Fruit fly (Drosophila melanogaster) whole organism, embryonic: ENCODE measurements around the gene Pmm2.

Source experiments
- Asciz ChIP-seq: fragments of 200-800 bp; sonication (Bioruptor generic); optimal IDR thresholded peaks from 2 replicates; lab custom pipeline; 2017; ENCODE audit warnings: missing biosample characterization, mild to moderate bottlenecking, missing genetic modification characterization, missing genetic modification reagents
- CG10267 ChIP-seq: fragments of 200-800 bp; sonication (Bioruptor generic); optimal IDR thresholded peaks from 2 replicates; lab custom pipeline; 2018; ENCODE audit warnings: missing biosample characterization, mild to moderate bottlenecking, missing genetic modification characterization, moderate library complexity
- CG12299 ChIP-seq: fragments of 200-800 bp; sonication (Bioruptor generic); optimal IDR thresholded peaks from 2 replicates; lab custom pipeline; 2018; ENCODE audit warnings: missing biosample characterization, mild to moderate bottlenecking, missing genetic modification characterization
- CG12769 ChIP-seq: fragments of 200-800 bp; sonication (Bioruptor generic); optimal IDR thresholded peaks from 2 replicates; lab custom pipeline; 2019; ENCODE audit warnings: missing biosample characterization, mild to moderate bottlenecking, missing genetic modification characterization, moderate library complexity
- CG12942 ChIP-seq: fragments of 200-800 bp; sonication (Bioruptor generic); optimal IDR thresholded peaks from 3 replicates; lab custom pipeline; 2016; ENCODE audit warnings: missing biosample characterization, missing genetic modification characterization
- CG13296 ChIP-seq: fragments of 200-800 bp; sonication (Bioruptor generic); optimal IDR thresholded peaks from 3 replicates; lab custom pipeline; 2018; ENCODE audit warnings: missing biosample characterization, mild to moderate bottlenecking, missing genetic modification characterization
- CG14710 ChIP-seq: fragments of 200-800 bp; sonication (Bioruptor generic); optimal IDR thresholded peaks from 3 replicates; lab custom pipeline; 2019; ENCODE audit warnings: missing biosample characterization, mild to moderate bottlenecking, missing genetic modification characterization, moderate library complexity
- CG15269 ChIP-seq: fragments of 200-800 bp; sonication (Bioruptor generic); optimal IDR thresholded peaks from 2 replicates; lab custom pipeline; 2018; ENCODE audit warnings: missing biosample characterization, mild to moderate bottlenecking, missing genetic modification characterization, moderate library complexity
- CG16815 ChIP-seq: fragments of 200-800 bp; sonication (Bioruptor generic); optimal IDR thresholded peaks from 3 replicates; lab custom pipeline; 2017; ENCODE audit warnings: missing biosample characterization, mild to moderate bottlenecking, missing genetic modification characterization
- CG16863 ChIP-seq: fragments of 200-800 bp; sonication (Bioruptor generic); optimal IDR thresholded peaks from 3 replicates; lab custom pipeline; 2016; ENCODE audit warnings: missing biosample characterization, missing genetic modification characterization
- CG17568 ChIP-seq: fragments of 200-800 bp; sonication (Bioruptor generic); optimal IDR thresholded peaks from 2 replicates; lab custom pipeline; 2018; ENCODE audit warnings: missing biosample characterization, mild to moderate bottlenecking, missing genetic modification characterization, moderate library complexity
- CG2129 ChIP-seq: fragments of 200-800 bp; sonication (Bioruptor generic); IDR thresholded peaks from 2 replicates; pipeline ENCODE4 v1.3.6; 2022; ENCODE audit warnings: missing biosample characterization, missing genetic modification characterization; ENCODE audit not compliant: partially characterized antibody
- CG2875 ChIP-seq: fragments of 200-800 bp; sonication (Bioruptor generic); optimal IDR thresholded peaks from 2 replicates; lab custom pipeline; 2017; ENCODE audit warnings: missing biosample characterization, mild to moderate bottlenecking, missing genetic modification characterization, missing genetic modification reagents
- CG30020 ChIP-seq: fragments of 200-800 bp; optimal IDR thresholded peaks from 2 replicates; lab custom pipeline; 2019; ENCODE audit warnings: missing biosample characterization, mild to moderate bottlenecking, missing genetic modification characterization, moderate library complexity
- CG3163 ChIP-seq: fragments of 200-800 bp; sonication (Bioruptor generic); optimal IDR thresholded peaks from 3 replicates; lab custom pipeline; 2016; ENCODE audit warnings: missing biosample characterization, missing genetic modification characterization
- CG42726 ChIP-seq: fragments of 200-800 bp; sonication (Bioruptor generic); IDR thresholded peaks from 2 replicates; pipeline ENCODE4 v1.3.6; 2022; ENCODE audit warnings: missing biosample characterization, missing genetic modification characterization; ENCODE audit not compliant: partially characterized antibody
- CG4820 ChIP-seq: fragments of 200-800 bp; sonication (Bioruptor generic); optimal IDR thresholded peaks from 3 replicates; lab custom pipeline; 2016; ENCODE audit warnings: missing biosample characterization, missing genetic modification characterization
- CG6175 ChIP-seq: fragments of 200-800 bp; sonication (Bioruptor generic); IDR thresholded peaks from 3 replicates; pipeline ENCODE4 v1.3.6; 2022; ENCODE audit warnings: missing biosample characterization, missing genetic modification characterization
- CG7745 ChIP-seq: fragments of 200-800 bp; sonication (Bioruptor generic); optimal IDR thresholded peaks from 2 replicates; lab custom pipeline; 2018; ENCODE audit warnings: missing biosample characterization, mild to moderate bottlenecking, missing genetic modification characterization, moderate library complexity
- CG9609 ChIP-seq: fragments of 200-800 bp; sonication (Bioruptor generic); optimal IDR thresholded peaks from 3 replicates; lab custom pipeline; 2016; ENCODE audit warnings: missing biosample characterization, missing genetic modification characterization
- CG9932 ChIP-seq: fragments of 200-800 bp; sonication (Bioruptor generic); IDR thresholded peaks from 2 replicates; pipeline ENCODE4 v1.3.6; 2022; ENCODE audit warnings: missing biosample characterization, missing genetic modification characterization
- Chrac-16 ChIP-seq: fragments of 200-800 bp; sonication (Bioruptor generic); optimal IDR thresholded peaks from 3 replicates; lab custom pipeline; 2016; ENCODE audit warnings: missing biosample characterization, missing genetic modification characterization
- CkIIα-i1 ChIP-seq: fragments of 200-800 bp; sonication (Bioruptor generic); IDR thresholded peaks from 2 replicates; pipeline ENCODE4 v1.3.6; 2022; ENCODE audit warnings: missing biosample characterization, missing genetic modification characterization
- Doc2 ChIP-seq: fragments of 200-800 bp; sonication (Bioruptor generic); IDR thresholded peaks from 2 replicates; pipeline ENCODE4 v1.3.6; 2022; ENCODE audit warnings: missing biosample characterization, missing genetic modification characterization
- ERR ChIP-seq: fragments of 200-800 bp; sonication (Bioruptor generic); optimal IDR thresholded peaks from 2 replicates; lab custom pipeline; 2016; ENCODE audit warnings: missing biosample characterization, missing genetic modification characterization
- Hmr ChIP-seq: fragments of 200-800 bp; sonication (Bioruptor generic); optimal IDR thresholded peaks from 3 replicates; lab custom pipeline; 2017; ENCODE audit warnings: mild to moderate bottlenecking, missing biosample characterization, missing genetic modification reagents, missing genetic modification characterization
- Jarid2 ChIP-seq: fragments of 200-800 bp; sonication (Bioruptor generic); optimal IDR thresholded peaks from 3 replicates; lab custom pipeline; 2017; ENCODE audit warnings: mild to moderate bottlenecking, missing biosample characterization, missing genetic modification reagents, missing genetic modification characterization
- Lim3 ChIP-seq: fragments of 200-800 bp; sonication (Bioruptor generic); IDR thresholded peaks from 2 replicates; pipeline ENCODE4 v1.3.6; 2022; ENCODE audit warnings: missing biosample characterization, missing genetic modification characterization
- Meics ChIP-seq: fragments of 200-800 bp; sonication (Bioruptor generic); optimal IDR thresholded peaks from 2 replicates; lab custom pipeline; 2017; ENCODE audit warnings: missing biosample characterization, mild to moderate bottlenecking, missing genetic modification characterization
- Oli ChIP-seq: fragments of 200-800 bp; sonication (Bioruptor generic); optimal IDR thresholded peaks from 2 replicates; lab custom pipeline; 2018; ENCODE audit warnings: missing biosample characterization, mild to moderate bottlenecking, missing genetic modification characterization, moderate library complexity
- Poxn ChIP-seq: fragments of 200-800 bp; sonication (Bioruptor generic); IDR thresholded peaks from 2 replicates; pipeline ENCODE4 v1.3.6; 2022; ENCODE audit warnings: missing biosample characterization, missing genetic modification characterization
- Sox102F ChIP-seq: fragments of 200-800 bp; sonication (Bioruptor generic); optimal IDR thresholded peaks from 2 replicates; lab custom pipeline; 2018; ENCODE audit warnings: missing biosample characterization, mild to moderate bottlenecking, missing genetic modification characterization, moderate library complexity
- bigmax ChIP-seq: fragments of 200-800 bp; sonication (Bioruptor generic); optimal IDR thresholded peaks from 2 replicates; lab custom pipeline; 2018; ENCODE audit warnings: missing biosample characterization, mild to moderate bottlenecking, missing genetic modification characterization
- bowl ChIP-seq: fragments of 200-800 bp; sonication (Bioruptor generic); IDR thresholded peaks from 2 replicates; pipeline ENCODE4 v1.3.6; 2022; ENCODE audit warnings: missing biosample characterization, missing genetic modification characterization
- fd64A ChIP-seq: fragments of 200-800 bp; sonication (Bioruptor generic); optimal IDR thresholded peaks from 3 replicates; lab custom pipeline; 2018; ENCODE audit warnings: missing biosample characterization, mild to moderate bottlenecking, missing genetic modification characterization
- gsb ChIP-seq: fragments of 200-800 bp; sonication (Bioruptor generic); IDR thresholded peaks from 2 replicates; pipeline ENCODE4 v1.3.6; 2022; ENCODE audit warnings: missing biosample characterization, missing genetic modification characterization
- ham ChIP-seq: fragments of 200-800 bp; sonication (Bioruptor generic); IDR thresholded peaks from 2 replicates; pipeline ENCODE4 v1.3.6; 2022; ENCODE audit warnings: missing biosample characterization, missing genetic modification characterization
- jing ChIP-seq: fragments of 200-800 bp; sonication (Bioruptor generic); optimal IDR thresholded peaks from 2 replicates; lab custom pipeline; 2018; ENCODE audit warnings: missing biosample characterization, mild to moderate bottlenecking, missing genetic modification characterization
- kay ChIP-seq: fragments of 200-800 bp; sonication (Bioruptor generic); optimal IDR thresholded peaks from 2 replicates; lab custom pipeline; 2016; ENCODE audit warnings: missing biosample characterization, missing genetic modification characterization
- kni ChIP-seq: fragments of 200-800 bp; sonication (Bioruptor generic); optimal IDR thresholded peaks from 3 replicates; lab custom pipeline; 2017; ENCODE audit warnings: mild to moderate bottlenecking, missing biosample characterization, missing genetic modification reagents, missing genetic modification characterization
- lab ChIP-seq: fragments of 200-800 bp; sonication (Bioruptor generic); optimal IDR thresholded peaks from 3 replicates; lab custom pipeline; 2017; ENCODE audit warnings: missing biosample characterization, missing genetic modification characterization, mild to moderate bottlenecking, moderate library complexity, missing genetic modification reagents
- org-1 ChIP-seq: fragments of 200-800 bp; sonication (Bioruptor generic); optimal IDR thresholded peaks from 2 replicates; lab custom pipeline; 2017; ENCODE audit warnings: missing biosample characterization, missing genetic modification characterization
- pan ChIP-seq, 4 experiments: fragments of >200 bp in 3 of 4; fragments of 200-800 bp in 1 of 4; sonication (Bioruptor generic) in 1 of 4; optimal IDR thresholded peaks in 3 of 4; IDR thresholded peaks in 1 of 4; 2 replicates each; pipeline versions ENCODE4 v1.3.6 to Lab custom; 2017 to 2022; ENCODE audit warnings: missing biosample characterization in 2 of 4, missing genetic modification characterization in 2 of 4, mixed read lengths in 1 of 4
- sim ChIP-seq: fragments of 200-800 bp; sonication (Bioruptor generic); IDR thresholded peaks from 2 replicates; pipeline ENCODE4 v1.3.6; 2022; ENCODE audit warnings: missing biosample characterization, missing genetic modification characterization
- sqz ChIP-seq: fragments of 200-800 bp; sonication (Bioruptor generic); optimal IDR thresholded peaks from 3 replicates; lab custom pipeline; 2018; ENCODE audit warnings: missing biosample characterization, mild to moderate bottlenecking, missing genetic modification characterization
- tap ChIP-seq: fragments of 200-800 bp; optimal IDR thresholded peaks from 3 replicates; lab custom pipeline; 2019; ENCODE audit warnings: missing biosample characterization, mild to moderate bottlenecking, missing genetic modification characterization, moderate library complexity
- tll ChIP-seq, 2 experiments: fragments of 200-800 bp in 1 of 2; fragments of >200 bp in 1 of 2; sonication (Bioruptor generic) in 1 of 2; optimal IDR thresholded peaks; 2 replicates each; lab custom pipeline; 2017 to 2019; ENCODE audit warnings: missing biosample characterization in 2 of 2, missing genetic modification characterization in 2 of 2, mild to moderate bottlenecking in 1 of 2, moderate library complexity in 1 of 2
- ttk ChIP-seq: fragments of 200-800 bp; sonication (Bioruptor generic); IDR thresholded peaks from 2 replicates; pipeline ENCODE4 v2.1.2; 2022; ENCODE audit warnings: missing biosample characterization, missing genetic modification characterization
- yki ChIP-seq: fragments of >200 bp; optimal IDR thresholded peaks from 3 replicates; lab custom pipeline; 2018

Pmm2 gene

dm6 chr3L:12533392-12534070 lies 859 bp upstream of the Pmm2 start, which contains the start of the genes Tsf2 and CG34242 (continued):
- TF ChIP-seq Sox102F (no peak), ham (no peak), Meics (peak; percentile 88), CG16863 (no peak), CG16815 (GFP tag; lab: Kevin White, UChicago) (no peak), CG10267 (tag; lab: Kevin White, UChicago) (peak; percentile 51), CG3163 (GFP tag; lab: Kevin White, UChicago) (no peak), org-1 (GFP tag; lab: Kevin White, UChicago) (peak; percentile 2), CG12942 (no peak), CG9609 (GFP tag; lab: Kevin White, UChicago) (no peak), Oli (peak; percentile 23), Asciz (GFP tag; lab: Kevin White, UChicago) (no peak), Hmr (GFP tag; lab: Kevin White, UChicago) (no peak), CG12769 (tag; lab: Kevin White, UChicago) (no peak), Jarid2 (GFP tag; lab: Kevin White, UChicago) (no peak), CG2129 (no peak), sim (GFP tag; lab: Robert Waterston, UW) (peak; percentile 58; the same call in 1 of the 2 replicates), CG7745 (tag; lab: Kevin White, UChicago) (no peak), ERR (GFP tag; lab: Kevin White, UChicago) (no peak), fd64A (GFP tag; lab: Kevin White, UChicago) (no peak), sqz (GFP tag; lab: Kevin White, UChicago) (no peak), CG2875 (no peak), bigmax (GFP tag; lab: Kevin White, UChicago) (no peak), tap (tag; lab: Kevin White, UChicago) (no peak), CG13296 (GFP tag; lab: Kevin White, UChicago) (peak; percentile 78), Chrac-16 (GFP tag; lab: Kevin White, UChicago) (no peak), Poxn (GFP tag; lab: Robert Waterston, UW) (peak; percentile 31; the same call in 1 of the 2 replicates), pan (optimal IDR thresholded peaks at IDR 0.05; lab: Kevin White, UChicago) (no peak), pan (GFP tag; optimal IDR thresholded peaks at IDR 0.05 in 1 of 2, IDR thresholded peaks at IDR 0.05 in 1 of 2) (peak in 1 of 2 experiments; percentile 96), CG14710 (tag; lab: Kevin White, UChicago) (peak; percentile 91), CG4820 (peak; percentile 86), ttk (peak; percentile 96), Lim3 (GFP tag; lab: Robert Waterston, UW) (peak; percentile 59; the same call in 1 of the 2 replicates), bowl (GFP tag; lab: Robert Waterston, UW) (peak; percentile 78), CG9932 (GFP tag; lab: Robert Waterston, UW) (peak; percentile 96), kay (peak; percentile 70), yki (lab: Kevin White, UChicago) (no peak), kni (GFP tag; lab: Kevin White, UChicago) (no peak), CkIIα-i1 (GFP tag; lab: Robert Waterston, UW) (no peak), Doc2 (GFP tag; lab: Robert Waterston, UW) (peak; percentile 52; the same call in 1 of the 2 replicates), CG17568 (GFP tag; lab: Kevin White, UChicago) (no peak), jing (GFP tag; lab: Kevin White, UChicago) (no peak), lab (peak; percentile 86), gsb (peak; percentile 84), CG30020 (tag; lab: Kevin White, UChicago) (peak; percentile 69), CG42726 (GFP tag; lab: Robert Waterston, UW) (no peak), tll (GFP tag; optimal IDR thresholded peaks at IDR 0.05; lab: Kevin White, UChicago) (no peak), CG6175 (peak; percentile 84; the same call in 2 of the 3 replicates), CG12299 (tag; lab: Kevin White, UChicago) (peak; percentile 16), CG15269 (tag; lab: Kevin White, UChicago) (no peak)
